Worm (Caenorhabditis elegans): ENCODE results near the gene hmit-1.2.

hmit-1.2 gene

DNA sequence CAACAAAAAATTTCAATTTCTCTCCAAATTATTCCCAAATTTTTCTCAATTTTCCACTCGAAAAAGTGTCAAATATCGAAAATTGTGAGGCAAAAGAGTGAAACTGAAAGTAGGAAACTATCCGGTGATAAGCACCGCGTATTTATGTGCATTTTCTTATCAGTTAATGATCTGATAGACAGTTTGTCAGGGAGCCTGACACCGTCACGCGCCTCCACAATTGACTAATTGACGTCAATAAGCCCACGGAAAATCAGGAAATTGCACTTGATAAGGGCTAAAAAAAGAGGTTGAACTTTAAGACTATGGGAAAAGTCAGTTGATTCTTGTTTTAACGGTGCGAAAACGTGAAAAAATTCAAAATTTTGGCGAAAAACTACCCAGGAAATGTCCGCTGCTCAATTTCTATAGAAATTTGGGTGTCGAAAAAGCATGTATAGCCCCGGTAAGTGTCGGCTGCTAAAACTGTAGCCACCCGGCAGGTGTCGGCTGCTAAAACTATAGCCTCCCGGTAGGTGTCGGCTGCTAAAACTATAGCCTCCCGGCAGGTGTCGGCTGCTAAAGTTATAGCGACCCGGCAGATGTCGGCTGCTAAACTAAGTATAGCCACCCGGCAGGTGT is 53.0 kb downstream of the hmit-1.2 start:
- no peak for TF ChIP-seq ets-7 (tag; optimal IDR thresholded peaks at IDR 0.05)
- TF ChIP-seq flt-1 (GFP tag; IDR thresholded peaks at IDR 0.05): no peak
- no peak for TF ChIP-seq aly-1 (tag; optimal IDR thresholded peaks at IDR 0.05)
- TF ChIP-seq pes-1 (GFP tag; IDR thresholded peaks at IDR 0.05): no peak
- no peak for TF ChIP-seq scrt-1 (GFP tag; IDR thresholded peaks at IDR 0.05)
- TF ChIP-seq B0310.2 (tag; optimal IDR thresholded peaks at IDR 0.05): no peak
- no peak for TF ChIP-seq sea-1 (GFP tag; conservative IDR thresholded peaks at IDR 0.05)
- TF ChIP-seq ceh-36 (tag; optimal IDR thresholded peaks at IDR 0.05): no peak
- no peak for TF ChIP-seq tbx-11 (GFP tag; IDR thresholded peaks at IDR 0.05)
- TF ChIP-seq hnd-1 (tag; optimal IDR thresholded peaks at IDR 0.05): no peak

- TF ChIP-seq tbx-11 (GFP tag; IDR thresholded peaks at IDR 0.05) (no peak), B0310.2 (tag; optimal IDR thresholded peaks at IDR 0.05) (no peak), pes-1 (GFP tag; IDR thresholded peaks at IDR 0.05) (no peak), flt-1 (GFP tag; IDR thresholded peaks at IDR 0.05) (no peak)
Observed at ce11 chrV:18578306-18578705, 53.7 kb downstream of the hmit-1.2 start.

All from whole organism, early embryonic.